Worm (Caenorhabditis elegans) whole organism, L2 larva: ENCODE data around the gene C17G10.10.

Experiments used
- C34F6.9 ChIP-seq: fragments of 150-350 bp; optimal IDR thresholded peaks from 2 replicates; lab custom pipeline; 2014; ENCODE audit warnings: missing biosample characterization, missing genetic modification characterization
- R02D3.7 ChIP-seq: fragments of 150-350 bp; optimal IDR thresholded peaks from 2 replicates; lab custom pipeline; 2014; ENCODE audit warnings: missing biosample characterization, missing genetic modification characterization
- Y55F3AM.14 ChIP-seq: fragments of 200-800 bp; sonication (Bioruptor generic); optimal IDR thresholded peaks from 2 replicates; lab custom pipeline; 2018; ENCODE audit warnings: mild to moderate bottlenecking, missing genetic modification characterization, missing compliant biosample characterization
- ZK546.5 ChIP-seq: sonication (generic microtip); optimal IDR thresholded peaks from 2 replicates; lab custom pipeline; 2017; ENCODE audit warnings: missing biosample characterization, missing genetic modification characterization
- alr-1 ChIP-seq: fragments of 150-350 bp; optimal IDR thresholded peaks from 2 replicates; lab custom pipeline; 2014; ENCODE audit warnings: missing biosample characterization, missing genetic modification characterization
- aly-2 ChIP-seq: fragments of 150-350 bp; optimal IDR thresholded peaks from 2 replicates; lab custom pipeline; 2014; ENCODE audit warnings: missing biosample characterization, missing genetic modification characterization
- ama-1 ChIP-seq: fragments of 150-350 bp; optimal IDR thresholded peaks from 2 replicates; lab custom pipeline; 2018; ENCODE audit warnings: inconsistent platforms
- blmp-1 ChIP-seq: sonication (generic microtip); optimal IDR thresholded peaks from 2 replicates; lab custom pipeline; 2017; ENCODE audit warnings: missing genetic modification characterization, mild to moderate bottlenecking, missing compliant biosample characterization, antibody characterized with exemption, moderate library complexity; ENCODE audit not compliant: insufficient read depth
- ceh-16 ChIP-seq: fragments of 150-350 bp; optimal IDR thresholded peaks from 2 replicates; lab custom pipeline; 2014; ENCODE audit warnings: missing biosample characterization, missing genetic modification characterization
- crh-2 ChIP-seq: sonication (generic microtip); optimal IDR thresholded peaks from 2 replicates; lab custom pipeline; 2017; ENCODE audit warnings: missing biosample characterization, missing genetic modification characterization
- dmd-4 ChIP-seq: sonication (generic microtip); optimal IDR thresholded peaks from 2 replicates; lab custom pipeline; 2017; ENCODE audit warnings: missing biosample characterization, missing genetic modification characterization
- egl-27 ChIP-seq: sonication (generic microtip); optimal IDR thresholded peaks from 3 replicates; lab custom pipeline; 2017; ENCODE audit warnings: missing biosample characterization, missing genetic modification reagents, missing genetic modification characterization
- elt-3 ChIP-seq: sonication (generic microtip); optimal IDR thresholded peaks from 2 replicates; lab custom pipeline; 2017; ENCODE audit warnings: missing biosample characterization, missing genetic modification characterization
- fos-1 ChIP-seq: fragments of 150-350 bp; optimal IDR thresholded peaks from 2 replicates; lab custom pipeline; 2014; ENCODE audit warnings: missing biosample characterization, missing genetic modification characterization
- gmeb-1 ChIP-seq: fragments of 150-350 bp; optimal IDR thresholded peaks from 2 replicates; lab custom pipeline; 2014; ENCODE audit warnings: missing biosample characterization, missing genetic modification characterization
- lin-11 ChIP-seq: fragments of 150-350 bp; sonication (generic microtip); optimal IDR thresholded peaks from 2 replicates; lab custom pipeline; 2014; ENCODE audit warnings: missing biosample characterization, missing genetic modification characterization, inconsistent platforms, mixed read lengths
- lin-39 ChIP-seq: fragments of 150-350 bp; optimal IDR thresholded peaks from 2 replicates; lab custom pipeline; 2014; ENCODE audit warnings: missing biosample characterization, missing genetic modification reagents, missing genetic modification characterization
- lsy-2 ChIP-seq, 2 experiments: fragments of 150-350 bp in 1 of 2; sonication (generic microtip) in 1 of 2; optimal IDR thresholded peaks; 2 replicates each; lab custom pipeline; 2014 to 2017; ENCODE audit warnings: missing biosample characterization in 2 of 2, missing genetic modification characterization in 2 of 2
- mab-5 ChIP-seq: fragments of 150-350 bp; optimal IDR thresholded peaks from 2 replicates; lab custom pipeline; 2014; ENCODE audit warnings: missing biosample characterization, missing genetic modification characterization
- mbf-1 ChIP-seq: sonication (generic microtip); optimal IDR thresholded peaks from 2 replicates; lab custom pipeline; 2017; ENCODE audit warnings: missing biosample characterization, missing genetic modification characterization
- nhr-10 ChIP-seq: sonication (generic microtip); optimal IDR thresholded peaks from 2 replicates; lab custom pipeline; 2017; ENCODE audit warnings: missing biosample characterization, missing genetic modification characterization
- nhr-11 ChIP-seq: fragments of 150-350 bp; optimal IDR thresholded peaks from 2 replicates; lab custom pipeline; 2014; ENCODE audit warnings: missing biosample characterization, missing genetic modification characterization
- nhr-21 ChIP-seq: fragments of 150-350 bp; optimal IDR thresholded peaks from 2 replicates; lab custom pipeline; 2014; ENCODE audit warnings: missing biosample characterization, missing genetic modification characterization
- nhr-237 ChIP-seq: fragments of 150-350 bp; optimal IDR thresholded peaks from 2 replicates; lab custom pipeline; 2014; ENCODE audit warnings: missing biosample characterization, missing genetic modification characterization
- nhr-25 ChIP-seq: fragments of 150-350 bp; sonication (generic microtip); optimal IDR thresholded peaks from 3 replicates; lab custom pipeline; 2014; ENCODE audit warnings: missing biosample characterization, missing genetic modification characterization
- nhr-6 ChIP-seq: fragments of 150-350 bp; optimal IDR thresholded peaks from 2 replicates; lab custom pipeline; 2014; ENCODE audit warnings: missing biosample characterization, missing genetic modification characterization
- peb-1 ChIP-seq: fragments of 150-350 bp; optimal IDR thresholded peaks from 2 replicates; lab custom pipeline; 2014; ENCODE audit warnings: missing biosample characterization, missing genetic modification characterization
- sem-4 ChIP-seq: fragments of 150-350 bp; optimal IDR thresholded peaks from 2 replicates; lab custom pipeline; 2014; ENCODE audit warnings: missing biosample characterization, missing genetic modification reagents, missing genetic modification characterization
- skn-1 ChIP-seq: sonication (generic microtip); optimal IDR thresholded peaks from 2 replicates; lab custom pipeline; 2017; ENCODE audit warnings: missing biosample characterization, missing genetic modification characterization
- sma-3 ChIP-seq: sonication (generic microtip); optimal IDR thresholded peaks from 2 replicates; lab custom pipeline; 2016; ENCODE audit warnings: missing genetic modification reagents, missing genetic modification characterization, missing compliant biosample characterization
- sma-9 ChIP-seq, 2 experiments: fragments of 150-350 bp in 1 of 2; sonication (generic microtip) in 1 of 2; optimal IDR thresholded peaks; 2 replicates each; lab custom pipeline; 2014 to 2016; ENCODE audit warnings: missing genetic modification characterization in 2 of 2, mild to moderate bottlenecking in 1 of 2, missing biosample characterization in 1 of 2, missing compliant biosample characterization in 1 of 2, missing genetic modification reagents in 1 of 2, moderate library complexity in 1 of 2
- unc-39 ChIP-seq: fragments of 150-350 bp; optimal IDR thresholded peaks from 2 replicates; lab custom pipeline; 2014; ENCODE audit warnings: missing biosample characterization, missing genetic modification characterization
- unc-55 ChIP-seq: fragments of 150-350 bp; sonication (generic microtip); optimal IDR thresholded peaks from 3 replicates; lab custom pipeline; 2014; ENCODE audit warnings: missing biosample characterization, missing genetic modification reagents, missing genetic modification characterization
- zag-1 ChIP-seq: fragments of 150-350 bp; optimal IDR thresholded peaks from 2 replicates; lab custom pipeline; 2014; ENCODE audit warnings: missing biosample characterization, missing genetic modification characterization
- ztf-1 ChIP-seq: fragments of 200-800 bp; sonication (Bioruptor generic); conservative IDR thresholded peaks from 2 replicates; pipeline ENCODE4 v1.3.6; 2022; ENCODE audit warnings: missing genetic modification characterization, missing compliant biosample characterization
- ztf-4 ChIP-seq: fragments of 150-350 bp; optimal IDR thresholded peaks from 2 replicates; lab custom pipeline; 2014; ENCODE audit warnings: missing biosample characterization, missing genetic modification characterization

Gene C17G10.10

ce11 chrII:5642110-5642509 is 42.9 kb upstream of the C17G10.10 start:
- TF ChIP-seq blmp-1 (tag; lab: Kevin White, UChicago), result no peak
- no peak for TF ChIP-seq nhr-6 (tag; lab: Kevin White, UChicago)
- TF ChIP-seq ztf-1 (GFP tag; lab: Robert Waterston, UW), result no peak
- TF ChIP-seq lsy-2 (tag; optimal IDR thresholded peaks at IDR 0.05; lab: Kevin White, UChicago), result no peak
- TF ChIP-seq fos-1 (tag; lab: Kevin White, UChicago), result no peak
- TF ChIP-seq nhr-25, result no peak
- TF ChIP-seq ZK546.5, result no peak
- no peak for TF ChIP-seq sem-4 (tag; lab: Kevin White, UChicago)
- TF ChIP-seq zag-1, result no peak
- TF ChIP-seq sma-9 (GFP tag; optimal IDR thresholded peaks at IDR 0.05; lab: Kevin White, UChicago), result no peak
- TF ChIP-seq sma-9 (tag; optimal IDR thresholded peaks at IDR 0.05; lab: Kevin White, UChicago), result no peak
- no peak for TF ChIP-seq ztf-4 (tag; lab: Kevin White, UChicago)
- TF ChIP-seq, all 48 proteins: peak for 0

ce11 chrII:5640362-5641079 is 41.3 kb upstream of the C17G10.10 start:
- TF ChIP-seq sma-9 (GFP tag; optimal IDR thresholded peaks at IDR 0.05; lab: Kevin White, UChicago) (no peak), sma-9 (tag; optimal IDR thresholded peaks at IDR 0.05; lab: Kevin White, UChicago) (no peak), ZK546.5 (no peak), egl-27 (no peak), dmd-4 (tag; lab: Kevin White, UChicago) (no peak), ama-1 (lab: Kevin White, UChicago) (no peak), gmeb-1 (tag; lab: Kevin White, UChicago) (no peak), elt-3 (tag; lab: Kevin White, UChicago) (no peak), aly-2 (no peak), ceh-16 (tag; lab: Kevin White, UChicago) (no peak), unc-55 (GFP tag; lab: Kevin White, UChicago) (no peak), peb-1 (tag; lab: Kevin White, UChicago) (no peak), mbf-1 (tag; lab: Kevin White, UChicago) (no peak), mab-5 (tag; lab: Kevin White, UChicago) (no peak), nhr-6 (tag; lab: Kevin White, UChicago) (no peak), sma-3 (GFP tag; lab: Kevin White, UChicago) (no peak), R02D3.7 (tag; lab: Kevin White, UChicago) (no peak), unc-39 (tag; lab: Kevin White, UChicago) (no peak), nhr-11 (tag; lab: Kevin White, UChicago) (no peak)
- TF ChIP-seq, all 48 proteins: peak for 0

- no peak for TF ChIP-seq lin-11 (tag; lab: Kevin White, UChicago)
- TF ChIP-seq nhr-21 (tag; lab: Kevin White, UChicago), result no peak
- no peak for TF ChIP-seq lin-39 (tag; lab: Kevin White, UChicago)
- TF ChIP-seq nhr-6 (tag; lab: Kevin White, UChicago), result no peak
- TF ChIP-seq fos-1 (tag; lab: Kevin White, UChicago), result no peak
- no peak for TF ChIP-seq skn-1 (tag; lab: Kevin White, UChicago)
- no peak for TF ChIP-seq nhr-11 (tag; lab: Kevin White, UChicago)
- no peak for TF ChIP-seq ztf-1 (GFP tag; lab: Robert Waterston, UW)
- TF ChIP-seq nhr-10 (tag; lab: Kevin White, UChicago), result no peak
- no peak for TF ChIP-seq alr-1
- TF ChIP-seq dmd-4 (tag; lab: Kevin White, UChicago), result no peak
- TF ChIP-seq nhr-237, result no peak
- TF ChIP-seq C34F6.9 (tag; lab: Kevin White, UChicago), result no peak
- TF ChIP-seq sma-3 (GFP tag; lab: Kevin White, UChicago), result no peak
- TF ChIP-seq Y55F3AM.14 (GFP tag; lab: Kevin White, UChicago), result no peak
- TF ChIP-seq crh-2 (tag; lab: Kevin White, UChicago), result no peak
- TF ChIP-seq, all 48 proteins: peak for 0
Measured at ce11 chrII:5638059-5638458, 38.9 kb upstream of the C17G10.10 start, which contains the start of gene F59E12.3. F59E12.3 (plus strand) TSS chrII:5638359.

- no peak for TF ChIP-seq ztf-4 (tag; lab: Kevin White, UChicago)
- no peak for TF ChIP-seq aly-2
- TF ChIP-seq nhr-237, result no peak
- TF ChIP-seq nhr-25, result no peak
- no peak for TF ChIP-seq lin-11 (tag; lab: Kevin White, UChicago)
- TF ChIP-seq elt-3 (tag; lab: Kevin White, UChicago), result no peak
- no peak for TF ChIP-seq R02D3.7 (tag; lab: Kevin White, UChicago)
- no peak for TF ChIP-seq skn-1 (tag; lab: Kevin White, UChicago)
- no peak for TF ChIP-seq mab-5 (tag; lab: Kevin White, UChicago)
- no peak for TF ChIP-seq peb-1 (tag; lab: Kevin White, UChicago)
Measured at ce11 chrII:5636826-5637225, 37.6 kb upstream of the C17G10.10 start, which contains the start of gene F59E12.8. F59E12.8 (minus strand) TSS chrII:5636926.
